Worm (Caenorhabditis elegans): Measurements from ENCODE around the gene C35D10.7.

ce11 chrIII:4881955-4882354, 26.0 kb downstream of the C35D10.7 start:
- no peak for TF ChIP-seq ztf-23 (GFP tag; IDR thresholded peaks at IDR 0.05)
- TF ChIP-seq flt-1 (GFP tag; IDR thresholded peaks at IDR 0.05), result no peak
- no peak for TF ChIP-seq T22C8.4 (GFP tag; IDR thresholded peaks at IDR 0.05)
- TF ChIP-seq med-1 (GFP tag; optimal IDR thresholded peaks at IDR 0.05; ENCODE audit: insufficient read depth), result no peak
- no peak for TF ChIP-seq cog-1 (tag; optimal IDR thresholded peaks at IDR 0.05)
- TF ChIP-seq klf-2 (GFP tag; conservative IDR thresholded peaks at IDR 0.05), result no peak
- TF ChIP-seq ref-1 (GFP tag; conservative IDR thresholded peaks at IDR 0.05), result no peak
- TF ChIP-seq tab-1 (GFP tag; IDR thresholded peaks at IDR 0.05), result no peak
- no peak for TF ChIP-seq ztf-29 (GFP tag; IDR thresholded peaks at IDR 0.05)
